Fruit fly (Drosophila melanogaster) whole organism, embryonic: ENCODE data around the gene tws.

Source experiments
- ATbp ChIP-seq: fragments of 200-800 bp; sonication (Bioruptor generic); optimal IDR thresholded peaks from 2 replicates; lab custom pipeline; 2017; ENCODE audit warnings: missing biosample characterization, mild to moderate bottlenecking, missing genetic modification characterization, missing genetic modification reagents
- Adf1 ChIP-seq: fragments of 200-800 bp; sonication (Bioruptor generic); IDR thresholded peaks from 2 replicates; pipeline ENCODE4 v1.3.6; 2022; ENCODE audit warnings: missing biosample characterization, missing genetic modification characterization
- Bteb2 ChIP-seq: fragments of 200-800 bp; sonication (Bioruptor generic); optimal IDR thresholded peaks from 2 replicates; lab custom pipeline; 2016; ENCODE audit warnings: missing biosample characterization, missing genetic modification characterization
- CG11247 ChIP-seq: fragments of 200-800 bp; sonication (Bioruptor generic); IDR thresholded peaks from 2 replicates; pipeline ENCODE4 v1.3.6; 2022; ENCODE audit warnings: missing biosample characterization, missing genetic modification characterization
- CG12155 ChIP-seq: fragments of 200-800 bp; sonication (Bioruptor generic); optimal IDR thresholded peaks from 3 replicates; lab custom pipeline; 2016; ENCODE audit warnings: missing biosample characterization, missing genetic modification characterization
- CG12219 ChIP-seq: fragments of 200-800 bp; sonication (Bioruptor generic); optimal IDR thresholded peaks from 3 replicates; lab custom pipeline; 2018; ENCODE audit warnings: missing biosample characterization, mild to moderate bottlenecking, missing genetic modification characterization
- CG13894 ChIP-seq: fragments of 200-800 bp; sonication (Bioruptor generic); optimal IDR thresholded peaks from 3 replicates; lab custom pipeline; 2018; ENCODE audit warnings: missing biosample characterization, mild to moderate bottlenecking, missing genetic modification characterization, moderate library complexity
- CG14014 ChIP-seq: fragments of 200-800 bp; sonication (Bioruptor generic); IDR thresholded peaks from 2 replicates; pipeline ENCODE4 v1.3.6; 2022; ENCODE audit warnings: missing biosample characterization, missing genetic modification characterization
- CG1529 ChIP-seq: fragments of 200-800 bp; sonication (Bioruptor generic); optimal IDR thresholded peaks from 3 replicates; lab custom pipeline; 2018; ENCODE audit warnings: missing biosample characterization, missing genetic modification characterization
- CG15479 ChIP-seq: fragments of 200-800 bp; sonication (Bioruptor generic); optimal IDR thresholded peaks from 3 replicates; lab custom pipeline; 2019; ENCODE audit warnings: missing biosample characterization, mild to moderate bottlenecking, missing genetic modification characterization, moderate library complexity
- CG2116 ChIP-seq: fragments of 200-800 bp; sonication (Bioruptor generic); optimal IDR thresholded peaks from 3 replicates; lab custom pipeline; 2018; ENCODE audit warnings: missing biosample characterization, mild to moderate bottlenecking, missing genetic modification characterization
- CG8359 ChIP-seq: fragments of 200-800 bp; sonication (Bioruptor generic); optimal IDR thresholded peaks from 2 replicates; lab custom pipeline; 2017; ENCODE audit warnings: missing biosample characterization, mild to moderate bottlenecking, missing genetic modification characterization, borderline replicate concordance
- CG8388 ChIP-seq: fragments of 200-800 bp; sonication (Bioruptor generic); optimal IDR thresholded peaks from 2 replicates; lab custom pipeline; 2019; ENCODE audit warnings: missing biosample characterization, mild to moderate bottlenecking, missing genetic modification characterization, moderate library complexity
- CG8478 ChIP-seq: fragments of >200 bp; optimal IDR thresholded peaks from 2 replicates; lab custom pipeline; 2018
- Camta ChIP-seq: fragments of 200-800 bp; sonication (Bioruptor generic); optimal IDR thresholded peaks from 2 replicates; lab custom pipeline; 2016; ENCODE audit warnings: missing biosample characterization, missing genetic modification characterization
- Dfd ChIP-seq, 2 experiments: fragments of >200 bp; optimal IDR thresholded peaks; 2 replicates each; lab custom pipeline; 2017; ENCODE audit warnings: missing biosample characterization in 2 of 2, missing genetic modification characterization in 2 of 2
- Ets65A ChIP-seq: fragments of 200-800 bp; sonication (Bioruptor generic); peaks from one replicate; lab custom pipeline; 2016; ENCODE audit warnings: missing biosample characterization, missing genetic modification characterization
- HLH4C ChIP-seq: fragments of 200-800 bp; sonication (Bioruptor generic); IDR thresholded peaks from 3 replicates; pipeline ENCODE4 v1.3.6; 2022; ENCODE audit warnings: missing biosample characterization, missing genetic modification characterization; ENCODE audit not compliant: partially characterized antibody
- Hand ChIP-seq: fragments of 200-800 bp; sonication (Bioruptor generic); optimal IDR thresholded peaks from 2 replicates; lab custom pipeline; 2017; ENCODE audit warnings: mild to moderate bottlenecking, missing biosample characterization, missing genetic modification reagents, missing genetic modification characterization
- HmgD ChIP-seq: fragments of 200-800 bp; sonication (Bioruptor generic); optimal IDR thresholded peaks from 3 replicates; lab custom pipeline; 2016; ENCODE audit warnings: missing biosample characterization, missing genetic modification characterization
- Hr39 ChIP-seq: fragments of >200 bp; optimal IDR thresholded peaks from 2 replicates; lab custom pipeline; 2017
- Med ChIP-seq: fragments of 200-800 bp; sonication (Bioruptor generic); peaks from one replicate; lab custom pipeline; 2016; ENCODE audit warnings: missing biosample characterization, missing genetic modification characterization, mild to moderate bottlenecking, inconsistent platforms, moderate library complexity
- Mrtf ChIP-seq: fragments of 200-800 bp; sonication (Bioruptor generic); IDR thresholded peaks from 3 replicates; pipeline ENCODE4 v1.3.6; 2022; ENCODE audit warnings: missing biosample characterization, missing genetic modification characterization
- Nf-YC ChIP-seq: fragments of 200-800 bp; optimal IDR thresholded peaks from 3 replicates; lab custom pipeline; 2019; ENCODE audit warnings: missing biosample characterization, mild to moderate bottlenecking, missing genetic modification characterization, moderate library complexity
- Optix ChIP-seq: fragments of 200-800 bp; sonication (Bioruptor generic); IDR thresholded peaks from 3 replicates; pipeline ENCODE4 v1.3.6; 2022; ENCODE audit warnings: missing biosample characterization, missing genetic modification characterization
- Rx ChIP-seq: fragments of 200-800 bp; sonication (Bioruptor generic); IDR thresholded peaks from 2 replicates; pipeline ENCODE4 v1.3.6; 2022; ENCODE audit warnings: missing biosample characterization, missing genetic modification characterization
- Vsx1 ChIP-seq: fragments of 200-800 bp; sonication (Bioruptor generic); optimal IDR thresholded peaks from 2 replicates; lab custom pipeline; 2017; ENCODE audit warnings: missing biosample characterization, mild to moderate bottlenecking, missing genetic modification characterization, missing genetic modification reagents
- amos ChIP-seq: fragments of 200-800 bp; sonication (Bioruptor generic); IDR thresholded peaks from 2 replicates; pipeline ENCODE4 v1.3.6; 2022; ENCODE audit warnings: missing biosample characterization, missing genetic modification characterization; ENCODE audit not compliant: partially characterized antibody
- bab2 ChIP-seq: fragments of 200-800 bp; sonication (Bioruptor generic); optimal IDR thresholded peaks from 2 replicates; lab custom pipeline; 2016; ENCODE audit warnings: missing biosample characterization, missing genetic modification characterization
- cg ChIP-seq: fragments of 200-800 bp; sonication (Bioruptor generic); optimal IDR thresholded peaks from 3 replicates; lab custom pipeline; 2019; ENCODE audit warnings: missing biosample characterization, mild to moderate bottlenecking, missing genetic modification characterization, moderate library complexity
- chinmo ChIP-seq: fragments of 200-800 bp; sonication (Bioruptor generic); IDR thresholded peaks from 4 replicates; pipeline ENCODE4 v1.3.6; 2022; ENCODE audit warnings: missing biosample characterization, missing genetic modification characterization; ENCODE audit not compliant: partially characterized antibody
- exex ChIP-seq: fragments of 200-800 bp; sonication (Bioruptor generic); optimal IDR thresholded peaks from 4 replicates; lab custom pipeline; 2018; ENCODE audit warnings: missing biosample characterization, mild to moderate bottlenecking, missing genetic modification characterization, moderate library complexity
- eyg ChIP-seq: fragments of 200-800 bp; sonication (Bioruptor generic); optimal IDR thresholded peaks from 3 replicates; lab custom pipeline; 2016; ENCODE audit warnings: missing biosample characterization, missing genetic modification characterization
- fd96Cb ChIP-seq: fragments of 200-800 bp; sonication (Bioruptor generic); optimal IDR thresholded peaks from 2 replicates; lab custom pipeline; 2018; ENCODE audit warnings: missing biosample characterization, mild to moderate bottlenecking, missing genetic modification characterization, moderate library complexity
- grn ChIP-seq: fragments of 200-800 bp; sonication (Bioruptor generic); optimal IDR thresholded peaks from 3 replicates; lab custom pipeline; 2017; ENCODE audit warnings: missing biosample characterization, missing genetic modification characterization
- gro ChIP-seq: fragments of 200-800 bp; sonication (Bioruptor generic); optimal IDR thresholded peaks from 2 replicates; lab custom pipeline; 2016; ENCODE audit warnings: missing biosample characterization, missing genetic modification characterization
- gsb ChIP-seq: fragments of 200-800 bp; sonication (Bioruptor generic); IDR thresholded peaks from 2 replicates; pipeline ENCODE4 v1.3.6; 2022; ENCODE audit warnings: missing biosample characterization, missing genetic modification characterization
- nau ChIP-seq: fragments of 200-800 bp; sonication (Bioruptor generic); optimal IDR thresholded peaks from 3 replicates; lab custom pipeline; 2017; ENCODE audit warnings: missing biosample characterization, mild to moderate bottlenecking, missing genetic modification characterization, missing genetic modification reagents
- nom ChIP-seq: fragments of 200-800 bp; sonication (Bioruptor generic); optimal IDR thresholded peaks from 2 replicates; lab custom pipeline; 2017; ENCODE audit warnings: missing biosample characterization, missing genetic modification characterization, mild to moderate bottlenecking, moderate library complexity, missing genetic modification reagents
- sens ChIP-seq: fragments of 200-800 bp; sonication (Bioruptor generic); peaks from one replicate; lab custom pipeline; 2016; ENCODE audit warnings: missing biosample characterization, missing genetic modification characterization
- sisA ChIP-seq: fragments of 200-800 bp; sonication (Bioruptor generic); IDR thresholded peaks from 2 replicates; pipeline ENCODE4 v1.3.6; 2022; ENCODE audit warnings: missing biosample characterization, missing genetic modification characterization
- sr ChIP-seq: fragments of 200-800 bp; sonication (Bioruptor generic); IDR thresholded peaks from 3 replicates; pipeline ENCODE4 v1.3.6; 2022; ENCODE audit warnings: missing biosample characterization, missing genetic modification characterization
- sug ChIP-seq: fragments of 200-800 bp; optimal IDR thresholded peaks from 2 replicates; lab custom pipeline; 2019; ENCODE audit warnings: missing biosample characterization, mild to moderate bottlenecking, missing genetic modification characterization, moderate library complexity
- unc-4 ChIP-seq: fragments of 200-800 bp; sonication (Bioruptor generic); IDR thresholded peaks from 2 replicates; pipeline ENCODE4 v1.3.6; 2022; ENCODE audit warnings: missing biosample characterization, missing genetic modification characterization; ENCODE audit not compliant: partially characterized antibody
- vfl ChIP-seq: fragments of 200-800 bp; sonication (Bioruptor generic); optimal IDR thresholded peaks from 2 replicates; lab custom pipeline; 2016; ENCODE audit warnings: missing biosample characterization, missing genetic modification characterization
- zen ChIP-seq: fragments of 200-800 bp; sonication (Bioruptor generic); optimal IDR thresholded peaks from 3 replicates; lab custom pipeline; 2018; ENCODE audit warnings: missing biosample characterization, mild to moderate bottlenecking, missing genetic modification characterization, moderate library complexity

Gene tws

DNA sequence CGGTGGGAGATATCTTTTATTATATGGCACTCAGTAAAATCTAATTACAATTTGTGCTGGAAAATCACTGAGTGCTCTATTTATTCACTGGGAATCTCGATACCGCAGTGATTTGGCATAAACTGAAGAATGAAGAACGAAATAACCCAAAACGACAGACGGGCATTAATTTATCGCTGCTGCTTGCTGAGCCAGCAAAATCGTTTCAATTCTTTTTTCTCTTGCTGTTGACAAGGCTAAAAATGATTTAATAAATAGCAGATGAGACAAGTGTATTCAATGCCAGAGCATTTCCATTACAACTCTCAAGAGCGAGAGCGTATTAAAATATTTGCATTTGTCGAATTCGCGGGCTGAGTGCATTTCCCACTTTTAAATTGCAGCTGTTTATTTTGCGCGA is 23.8 kb downstream of the tws start:
- 0 out of 4 replicates have a peak, but pooled peaks have one; percentile 24 for TF ChIP-seq chinmo (GFP tag; lab: Robert Waterston, UW)
- TF ChIP-seq CG13894 (tag; lab: Kevin White, UChicago): peak; percentile 6
- no peak for TF ChIP-seq CG11247 (GFP tag; lab: Robert Waterston, UW)
- TF ChIP-seq, all 482 proteins: peak for 2

dm6 chr3R:10114915-10115534 is 24.5 kb downstream of the tws start:
- TF ChIP-seq CG15479 (GFP tag; lab: Kevin White, UChicago) (peak; percentile 89), sens (GFP tag; lab: Kevin White, UChicago) (peak; percentile 31), nom (peak; percentile 74), Nf-YC (no peak), unc-4 (GFP tag; lab: Robert Waterston, UW) (no peak), gsb (GFP tag; lab: Robert Waterston, UW) (0 out of 2 replicates have a peak, but pooled peaks have one; percentile 8), vfl (GFP tag; lab: Kevin White, UChicago) (no peak), exex (tag; lab: Kevin White, UChicago) (peak; percentile 44), Ets65A (GFP tag; lab: Kevin White, UChicago) (peak; percentile 46), HmgD (GFP tag; lab: Kevin White, UChicago) (no peak)
- TF ChIP-seq, all 482 proteins: peak for 6

- TF ChIP-seq sens (GFP tag; lab: Kevin White, UChicago) (peak; percentile 52), CG2116 (no peak), Mrtf (GFP tag; lab: Robert Waterston, UW) (no peak), sr (GFP tag; lab: Robert Waterston, UW) (no peak), amos (GFP tag; lab: Robert Waterston, UW) (no peak), grn (peak; percentile 98), bab2 (GFP tag; lab: Kevin White, UChicago) (no peak), sug (tag; lab: Kevin White, UChicago) (peak; percentile 91), Camta (GFP tag; lab: Kevin White, UChicago) (no peak), gro (peak; percentile 42), exex (tag; lab: Kevin White, UChicago) (peak; percentile 98), CG15479 (GFP tag; lab: Kevin White, UChicago) (peak; percentile 58), CG14014 (GFP tag; lab: Robert Waterston, UW) (no peak), CG12219 (GFP tag; lab: Kevin White, UChicago) (no peak), zen (tag; lab: Kevin White, UChicago) (peak; percentile 66)
- TF ChIP-seq, all 482 proteins: peak for 7
These were observed 25.8 kb downstream of the tws start for dm6 chr3R:10113746-10114145.

DNA sequence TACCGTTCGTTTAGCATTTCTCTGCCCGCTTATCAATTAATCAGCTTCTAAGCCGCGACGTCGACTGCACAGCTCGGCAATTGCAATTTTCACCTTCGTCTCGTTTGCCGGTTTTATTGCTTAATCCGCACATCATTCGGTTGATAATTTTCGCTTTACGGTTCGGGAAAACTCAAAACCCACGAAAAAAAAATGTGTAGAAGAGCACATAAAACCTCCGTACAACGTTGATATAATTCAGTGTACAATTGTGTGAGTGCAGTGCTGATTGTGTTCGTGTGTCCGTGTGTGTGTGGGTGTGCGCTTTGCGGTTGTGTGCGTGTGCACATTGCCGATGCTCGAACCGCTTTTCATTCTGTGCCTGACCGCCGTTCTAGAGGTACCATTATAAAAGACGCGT is 27.4 kb downstream of the tws start, which contains the start of gene CAH7:
TSS of gene CAH7 (plus strand) at position 43 of the 400 bp plus-strand sequence.
- TF ChIP-seq Vsx1 (GFP tag; lab: Kevin White, UChicago) (no peak), CG12155 (GFP tag; lab: Kevin White, UChicago) (no peak), Med (GFP tag; lab: Kevin White, UChicago) (peak; percentile 13), cg (GFP tag; lab: Kevin White, UChicago) (peak; percentile 82), fd96Cb (no peak), ATbp (GFP tag; lab: Kevin White, UChicago) (no peak), CG1529 (no peak), nau (no peak), sisA (GFP tag; lab: Robert Waterston, UW) (no peak), Bteb2 (GFP tag; lab: Kevin White, UChicago) (no peak), CG8388 (GFP tag; lab: Kevin White, UChicago) (no peak), Adf1 (GFP tag; lab: Robert Waterston, UW) (no peak), Hand (GFP tag; lab: Kevin White, UChicago) (no peak), CG8359 (GFP tag; lab: Kevin White, UChicago) (no peak), CG8478 (lab: Kevin White, UChicago) (peak; percentile 22), HLH4C (GFP tag; lab: Robert Waterston, UW) (no peak), Hr39 (no peak), Optix (GFP tag; lab: Robert Waterston, UW) (no peak), Dfd (GFP tag; optimal IDR thresholded peaks at IDR 0.05; lab: Kevin White, UChicago) (no peak), eyg (no peak), chinmo (GFP tag; lab: Robert Waterston, UW) (0 out of 4 replicates have a peak, but pooled peaks have one; percentile 59), Rx (GFP tag; lab: Robert Waterston, UW) (no peak)
